Fruit fly (Drosophila melanogaster): ENCODE measurements around the gene CG9312.

The CG9312 gene

dm6 chr3R:13779241-13779683, 13.7 kb downstream of the CG9312 start, which contains the start of the genes CG42375 and CG9288 (continued):
- TF ChIP-seq CG8944 (GFP tag; optimal IDR thresholded peaks at IDR 0.05) (no peak), amos (GFP tag; IDR thresholded peaks at IDR 0.05; ENCODE audit: partially characterized antibody) (no peak), CG10565 (GFP tag; optimal IDR thresholded peaks at IDR 0.05) (peak; percentile 30), nau (GFP tag; optimal IDR thresholded peaks at IDR 0.05) (peak; percentile 35), dysf (GFP tag; IDR thresholded peaks at IDR 0.05) (peak; percentile 38; the same call in 1 of the 3 replicates), Dref (GFP tag; IDR thresholded peaks at IDR 0.05) (no peak), Gsc (GFP tag; IDR thresholded peaks at IDR 0.05) (no peak), ash1 (GFP tag; optimal IDR thresholded peaks at IDR 0.05) (no peak), CG11504 (tag; optimal IDR thresholded peaks at IDR 0.05) (peak; percentile 86), so (GFP tag; IDR thresholded peaks at IDR 0.05) (no peak), CG43689 (GFP tag; IDR thresholded peaks at IDR 0.05) (no peak), HLH3B (GFP tag; IDR thresholded peaks at IDR 0.05) (peak; percentile 81), PHDP (tag; optimal IDR thresholded peaks at IDR 0.05) (peak; percentile 31), pnt (GFP tag; optimal IDR thresholded peaks at IDR 0.05) (peak; percentile 79), Dp (GFP tag; optimal IDR thresholded peaks at IDR 0.05) (peak; percentile 27), CG7928 (GFP tag; optimal IDR thresholded peaks at IDR 0.05) (no peak), CG17328 (GFP tag; IDR thresholded peaks at IDR 0.05) (no peak), sqz (GFP tag; optimal IDR thresholded peaks at IDR 0.05) (no peak), CG1233 (GFP tag; optimal IDR thresholded peaks at IDR 0.05) (peak; percentile 70), esg (GFP tag; conservative IDR thresholded peaks at IDR 0.05) (no peak), al (GFP tag; IDR thresholded peaks at IDR 0.05) (0 out of 2 replicates have a peak, but pooled peaks have one; percentile 35), chif (GFP tag; optimal IDR thresholded peaks at IDR 0.05) (peak in 1 of 2 experiments; percentile 58), CG13287 (GFP tag; IDR thresholded peaks at IDR 0.05; ENCODE audit: partially characterized antibody) (peak; percentile 17; the same call in 1 of the 2 replicates), CG10959 (GFP tag; IDR thresholded peaks at IDR 0.05) (peak; percentile 42; the same call in 1 of the 2 replicates), Opbp (GFP tag; IDR thresholded peaks at IDR 0.05; ENCODE audit: partially characterized antibody) (no peak), Stat92E (GFP tag; optimal IDR thresholded peaks at IDR 0.05) (no peak), Six4 (GFP tag; optimal IDR thresholded peaks at IDR 0.05) (peak; percentile 34), eyg (GFP tag; optimal IDR thresholded peaks at IDR 0.05) (peak; percentile 46), fu2 (GFP tag; optimal IDR thresholded peaks at IDR 0.05) (no peak), HHEX (GFP tag; optimal IDR thresholded peaks at IDR 0.05) (peak; percentile 72), CG18011 (GFP tag; optimal IDR thresholded peaks at IDR 0.05) (no peak), CG17802 (tag; optimal IDR thresholded peaks at IDR 0.05) (peak; percentile 35), CG12236 (GFP tag; optimal IDR thresholded peaks at IDR 0.05) (no peak), lov (optimal IDR thresholded peaks at IDR 0.05) (no peak), lov (GFP tag; IDR thresholded peaks at IDR 0.05) (no peak), CG7786 (GFP tag; optimal IDR thresholded peaks at IDR 0.05) (no peak), Sry-δ (GFP tag; optimal IDR thresholded peaks at IDR 0.05) (peak; percentile 33), CG15011 (GFP tag; optimal IDR thresholded peaks at IDR 0.05) (peak; percentile 47), CG17385 (GFP tag; optimal IDR thresholded peaks at IDR 0.05) (no peak), CG4360 (GFP tag; IDR thresholded peaks at IDR 0.05) (no peak), D19A (tag; optimal IDR thresholded peaks at IDR 0.05) (peak; percentile 75), Dek (tag; optimal IDR thresholded peaks at IDR 0.05) (peak; percentile 18), h (optimal IDR thresholded peaks at IDR 0.05) (no peak), lab (GFP tag; optimal IDR thresholded peaks at IDR 0.05) (peak; percentile 84), CG11398 (GFP tag; optimal IDR thresholded peaks at IDR 0.05) (no peak), row (GFP tag; IDR thresholded peaks at IDR 0.05) (peak; percentile 54; the same call in 2 of the 3 replicates), luna (GFP tag; optimal IDR thresholded peaks at IDR 0.05) (no peak), kah (GFP tag; optimal IDR thresholded peaks at IDR 0.05) (peak; percentile 17), odd (GFP tag; optimal IDR thresholded peaks at IDR 0.05) (no peak), gcm (GFP tag; optimal IDR thresholded peaks at IDR 0.05) (peak; percentile 61), CG3407 (GFP tag; optimal IDR thresholded peaks at IDR 0.05) (peak; percentile 1)

Data from whole organism, embryonic.